Fruit fly (Drosophila melanogaster): ENCODE measurements around the gene CG42526.

The CG42526 gene

DNA sequence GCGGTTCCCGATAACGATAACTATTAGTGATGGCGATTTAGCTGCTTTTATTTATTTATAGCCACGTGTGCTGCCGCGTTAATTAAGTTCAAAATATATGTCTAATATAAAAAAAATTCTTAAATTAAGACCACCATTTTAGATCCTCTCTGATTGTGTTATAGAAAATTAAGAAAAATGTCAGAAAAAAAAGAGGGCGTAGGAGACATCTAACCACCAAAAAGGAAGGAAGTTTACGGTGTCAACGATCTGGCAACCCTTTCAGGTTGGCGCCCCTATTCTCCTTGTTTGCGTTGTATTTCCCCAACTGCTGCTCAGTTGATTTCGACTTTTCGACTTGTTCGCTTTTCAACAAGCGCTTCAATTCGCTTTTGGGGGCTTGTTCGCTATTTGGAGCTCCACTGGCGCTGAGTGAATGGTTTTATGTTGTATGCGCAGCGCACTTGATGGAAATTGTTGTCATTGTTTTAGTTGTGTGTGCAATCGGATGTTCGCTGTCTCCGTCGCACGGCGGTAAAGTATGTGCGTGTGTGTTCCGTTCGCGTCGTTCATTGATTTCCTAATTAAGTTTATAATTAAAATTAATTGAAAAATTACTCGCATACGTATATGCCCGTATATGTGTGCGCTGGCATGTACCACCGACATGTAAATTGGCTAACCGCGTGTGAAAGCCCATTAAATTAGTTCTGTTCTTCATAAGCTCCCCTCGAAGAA lies 25.7 kb upstream of the CG42526 start, which contains the start of the genes CG3434 and CG44838 (continued):
- peak; percentile 67 for TF ChIP-seq CG13287 (GFP tag; IDR thresholded peaks at IDR 0.05; ENCODE audit: partially characterized antibody)
- peak; percentile 64 for TF ChIP-seq CG16815 (GFP tag; optimal IDR thresholded peaks at IDR 0.05)
- TF ChIP-seq phol (tag; optimal IDR thresholded peaks at IDR 0.05), result peak; percentile 96
- TF ChIP-seq Kr (GFP tag; optimal IDR thresholded peaks at IDR 0.05), result no peak
- TF ChIP-seq HHEX (GFP tag; optimal IDR thresholded peaks at IDR 0.05), result peak; percentile 62
- TF ChIP-seq usp (GFP tag; optimal IDR thresholded peaks at IDR 0.05), result no peak
- no peak for TF ChIP-seq aop (GFP tag; IDR thresholded peaks at IDR 0.05)
- TF ChIP-seq CG2202 (tag; optimal IDR thresholded peaks at IDR 0.05), result peak; percentile 58
- TF ChIP-seq CG17912 (GFP tag; optimal IDR thresholded peaks at IDR 0.05), result peak; percentile 3
- peak; percentile 45 for TF ChIP-seq CG2875 (GFP tag; optimal IDR thresholded peaks at IDR 0.05)
- peak; percentile 74 for TF ChIP-seq zen (tag; optimal IDR thresholded peaks at IDR 0.05)
- peak; percentile 47 for TF ChIP-seq lbe (GFP tag; optimal IDR thresholded peaks at IDR 0.05)
- TF ChIP-seq pb (GFP tag; optimal IDR thresholded peaks at IDR 0.05), result no peak
- no peak for TF ChIP-seq ash1 (GFP tag; optimal IDR thresholded peaks at IDR 0.05)
- peak in 1 of 2 experiments; percentile 60 for TF ChIP-seq tll (GFP tag; optimal IDR thresholded peaks at IDR 0.05)
- TF ChIP-seq zfh1 (GFP tag; IDR thresholded peaks at IDR 0.05), result peak; percentile 68; the same call in 2 of the 3 replicates
- peak; percentile 67 for TF ChIP-seq Elba2 (GFP tag; optimal IDR thresholded peaks at IDR 0.05)
- peak; percentile 88 for TF ChIP-seq Max (GFP tag; optimal IDR thresholded peaks at IDR 0.05)
- TF ChIP-seq Tbp (GFP tag; optimal IDR thresholded peaks at IDR 0.05), result no peak
- no peak for TF ChIP-seq CG10959 (GFP tag; IDR thresholded peaks at IDR 0.05)
- peak; percentile 81 for TF ChIP-seq BtbVII (GFP tag; optimal IDR thresholded peaks at IDR 0.05)
- peak; percentile 39 for TF ChIP-seq fu2 (GFP tag; optimal IDR thresholded peaks at IDR 0.05)
- TF ChIP-seq Hmr (GFP tag; optimal IDR thresholded peaks at IDR 0.05), result peak; percentile 83
- peak; percentile 87 for TF ChIP-seq CG13424 (tag; optimal IDR thresholded peaks at IDR 0.05)
- peak; percentile 76 for TF ChIP-seq mam (GFP tag; optimal IDR thresholded peaks at IDR 0.05)
- peak; percentile 73 for TF ChIP-seq CG6689 (GFP tag; IDR thresholded peaks at IDR 0.05)
- TF ChIP-seq CG11456 (GFP tag; IDR thresholded peaks at IDR 0.05), result peak; percentile 79
- peak; percentile 74 for TF ChIP-seq CG18764 (GFP tag; optimal IDR thresholded peaks at IDR 0.05)
- no peak for TF ChIP-seq dan (GFP tag; IDR thresholded peaks at IDR 0.05)
- TF ChIP-seq CG7839 (tag; optimal IDR thresholded peaks at IDR 0.05), result peak; percentile 82
- no peak for TF ChIP-seq CG17612 (GFP tag; IDR thresholded peaks at IDR 0.05)
- peak; percentile 90 for TF ChIP-seq CG12391 (tag; optimal IDR thresholded peaks at IDR 0.05)
- no peak for TF ChIP-seq sr (GFP tag; IDR thresholded peaks at IDR 0.05)
- peak; percentile 86 for TF ChIP-seq CG9727 (GFP tag; optimal IDR thresholded peaks at IDR 0.05)
- TF ChIP-seq CG8765 (GFP tag; IDR thresholded peaks at IDR 0.05), result peak; percentile 64
- TF ChIP-seq Oaz (GFP tag; IDR thresholded peaks at IDR 0.05), result no peak
- peak; percentile 75 for TF ChIP-seq CHES-1-like (GFP tag; optimal IDR thresholded peaks at IDR 0.05)
- peak; percentile 36 for TF ChIP-seq gsb-n (tag; optimal IDR thresholded peaks at IDR 0.05)
- peak; percentile 80 for TF ChIP-seq abd-A (tag; optimal IDR thresholded peaks at IDR 0.05)
- peak; percentile 48 for TF ChIP-seq grn (GFP tag; optimal IDR thresholded peaks at IDR 0.05)
- TF ChIP-seq croc (GFP tag; conservative IDR thresholded peaks at IDR 0.05), result peak; percentile 55; the same call in 1 of the 3 replicates
- TF ChIP-seq Side (GFP tag; optimal IDR thresholded peaks at IDR 0.05), result peak; percentile 65
- peak; percentile 74; the same call in 2 of the 3 replicates for TF ChIP-seq H15 (GFP tag; IDR thresholded peaks at IDR 0.05)
- peak; percentile 90 for TF ChIP-seq CG15514 (GFP tag; optimal IDR thresholded peaks at IDR 0.05)
- peak; percentile 69 for TF ChIP-seq HLH54F (GFP tag; optimal IDR thresholded peaks at IDR 0.05)
- peak; percentile 72 for TF ChIP-seq CG4328 (GFP tag; optimal IDR thresholded peaks at IDR 0.05)
- peak; percentile 77 for TF ChIP-seq cato (GFP tag; optimal IDR thresholded peaks at IDR 0.05; ENCODE audit: borderline replicate concordance)
- TF ChIP-seq crp (GFP tag; optimal IDR thresholded peaks at IDR 0.05), result peak in 1 of 2 experiments; percentile 55
- TF ChIP-seq ara (GFP tag; IDR thresholded peaks at IDR 0.05), result peak; percentile 65
